Fruit fly (Drosophila melanogaster) whole organism, wandering third instar larva: ENCODE data around the gene lark.

Source experiments
- Abd-B ChIP-seq: fragments of >200 bp; optimal IDR thresholded peaks from 2 replicates; lab custom pipeline; 2017; ENCODE audit warnings: missing biosample characterization, missing genetic modification characterization
- CrebA ChIP-seq: fragments of 200-800 bp; sonication (Bioruptor generic); optimal IDR thresholded peaks from 2 replicates; lab custom pipeline; 2016; ENCODE audit warnings: missing biosample characterization, mild to moderate bottlenecking, missing genetic modification characterization, borderline replicate concordance
- Hnf4 ChIP-seq: fragments of 200-800 bp; sonication (Bioruptor generic); optimal IDR thresholded peaks from 2 replicates; lab custom pipeline; 2016; ENCODE audit warnings: missing biosample characterization, mild to moderate bottlenecking, missing genetic modification characterization
- foxo ChIP-seq, 2 experiments: fragments of 200-800 bp; sonication (Bioruptor generic); optimal IDR thresholded peaks; 2 replicates in 1 of 2; 3 replicates in 1 of 2; lab custom pipeline; 2016 to 2017; ENCODE audit warnings: missing biosample characterization in 2 of 2, missing genetic modification characterization in 2 of 2
- fru ChIP-seq: fragments of 200-800 bp; sonication (Bioruptor generic); optimal IDR thresholded peaks from 3 replicates; lab custom pipeline; 2016; ENCODE audit warnings: missing biosample characterization, mild to moderate bottlenecking, missing genetic modification characterization
- jim ChIP-seq: fragments of 175-275, 200-325 bp; sonication (Bioruptor generic); optimal IDR thresholded peaks from 2 replicates; lab custom pipeline; 2016; ENCODE audit warnings: missing biosample characterization, mild to moderate bottlenecking, missing genetic modification characterization
- pan ChIP-seq: fragments of >200 bp; optimal IDR thresholded peaks from 2 replicates; lab custom pipeline; 2017
- usp ChIP-seq: fragments of >200 bp; optimal IDR thresholded peaks from 2 replicates; lab custom pipeline; 2017; ENCODE audit warnings: missing biosample characterization, missing genetic modification characterization

DNA sequence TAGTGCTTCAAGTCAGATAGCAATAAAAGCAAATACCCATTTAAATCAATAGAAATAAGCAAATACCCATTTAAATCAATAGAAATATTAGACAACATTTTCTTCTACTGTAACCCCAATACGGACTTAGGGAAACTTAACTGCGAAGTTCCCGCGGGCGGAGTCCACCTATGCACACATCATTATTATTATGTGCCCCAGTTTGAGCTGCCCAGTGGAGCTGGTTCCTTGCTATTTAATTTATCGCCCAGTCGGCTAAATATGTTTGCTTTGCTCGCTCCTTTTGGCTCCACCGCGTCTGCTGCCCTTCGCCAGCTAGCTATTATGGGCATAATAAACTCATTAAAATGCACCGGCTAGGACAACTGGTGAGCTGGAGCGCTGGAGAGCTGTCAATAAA, 38.4 kb upstream of the lark start:
- TF ChIP-seq Abd-B (GFP tag; lab: Kevin White, UChicago) (no peak), pan (lab: Kevin White, UChicago) (no peak), foxo (GFP tag; optimal IDR thresholded peaks at IDR 0.05; lab: Kevin White, UChicago) (no peak), jim (GFP tag; lab: Kevin White, UChicago) (no peak), usp (GFP tag; lab: Kevin White, UChicago) (no peak), fru (GFP tag; lab: Kevin White, UChicago) (no peak), Hnf4 (no peak), CrebA (no peak)
